Worm (Caenorhabditis elegans) whole organism, mixed stage, embryonic: Measurements from ENCODE around the gene C41H7.2.

ENCODE experiments used
- M03D4.4 ChIP-seq: sonication (generic microtip); optimal IDR thresholded peaks from 2 replicates; lab custom pipeline; 2017; ENCODE audit warnings: mild to moderate bottlenecking, missing genetic modification characterization, missing compliant biosample characterization
- bed-3 ChIP-seq: fragments of 200-800 bp; sonication (Bioruptor generic); optimal IDR thresholded peaks from 3 replicates; lab custom pipeline; 2018; ENCODE audit warnings: mild to moderate bottlenecking, missing genetic modification characterization, moderate library complexity, missing compliant biosample characterization
- blmp-1 ChIP-seq: fragments of 150-350 bp; optimal IDR thresholded peaks from 2 replicates; lab custom pipeline; 2014; ENCODE audit warnings: missing biosample characterization, missing genetic modification characterization
- ceh-39 ChIP-seq: fragments of 150-350 bp; optimal IDR thresholded peaks from 2 replicates; lab custom pipeline; 2014; ENCODE audit warnings: missing biosample characterization, missing genetic modification characterization
- ceh-43 ChIP-seq: fragments of 200-800 bp; sonication (Bioruptor generic); optimal IDR thresholded peaks from 2 replicates; lab custom pipeline; 2018; ENCODE audit warnings: mild to moderate bottlenecking, missing genetic modification characterization, moderate library complexity, missing compliant biosample characterization
- ceh-83 ChIP-seq: fragments of 200-800 bp; sonication (Bioruptor generic); optimal IDR thresholded peaks from 2 replicates; lab custom pipeline; 2018; ENCODE audit warnings: mild to moderate bottlenecking, missing genetic modification characterization, missing compliant biosample characterization
- ces-1 ChIP-seq: fragments of 150-350 bp; optimal IDR thresholded peaks from 2 replicates; lab custom pipeline; 2014; ENCODE audit warnings: missing biosample characterization, missing genetic modification reagents, missing genetic modification characterization
- cnd-1 ChIP-seq: fragments of 200-800 bp; sonication (Bioruptor generic); optimal IDR thresholded peaks from 2 replicates; lab custom pipeline; 2018; ENCODE audit warnings: mild to moderate bottlenecking, missing genetic modification characterization, missing compliant biosample characterization
- drap-1 ChIP-seq: fragments of 200-800 bp; sonication (Bioruptor generic); optimal IDR thresholded peaks from 3 replicates; lab custom pipeline; 2018; ENCODE audit warnings: mild to moderate bottlenecking, missing genetic modification characterization, missing compliant biosample characterization
- elt-1 ChIP-seq: sonication (generic microtip); optimal IDR thresholded peaks from 2 replicates; lab custom pipeline; 2017; ENCODE audit warnings: missing genetic modification characterization, mild to moderate bottlenecking, missing compliant biosample characterization, antibody characterized with exemption, moderate library complexity, borderline replicate concordance; ENCODE audit not compliant: insufficient read depth
- elt-3 ChIP-seq: fragments of 150-350 bp; optimal IDR thresholded peaks from 2 replicates; lab custom pipeline; 2014; ENCODE audit warnings: missing biosample characterization, missing genetic modification characterization
- flh-1 ChIP-seq: fragments of 200-800 bp; sonication (Bioruptor generic); optimal IDR thresholded peaks from 2 replicates; lab custom pipeline; 2018; ENCODE audit warnings: mild to moderate bottlenecking, missing genetic modification characterization, moderate library complexity, missing compliant biosample characterization
- ham-2 ChIP-seq: fragments of 200-800 bp; sonication (Bioruptor generic); optimal IDR thresholded peaks from 2 replicates; lab custom pipeline; 2018; ENCODE audit warnings: mild to moderate bottlenecking, missing genetic modification characterization, missing compliant biosample characterization
- hlh-1 ChIP-seq: fragments of 150-350 bp; optimal IDR thresholded peaks from 2 replicates; lab custom pipeline; 2014; ENCODE audit warnings: missing biosample characterization, missing genetic modification reagents, missing genetic modification characterization
- lin-13 ChIP-seq: fragments of 150-350 bp; optimal IDR thresholded peaks from 2 replicates; lab custom pipeline; 2014; ENCODE audit warnings: missing biosample characterization, missing genetic modification characterization
- lin-32 ChIP-seq: fragments of 200-800 bp; sonication (Bioruptor generic); optimal IDR thresholded peaks from 2 replicates; lab custom pipeline; 2018; ENCODE audit warnings: mild to moderate bottlenecking, missing genetic modification characterization, missing compliant biosample characterization
- lsy-2 ChIP-seq: fragments of 150-350 bp; optimal IDR thresholded peaks from 2 replicates; lab custom pipeline; 2014; ENCODE audit warnings: missing biosample characterization, missing genetic modification characterization
- mab-5 ChIP-seq: fragments of 150-350 bp; optimal IDR thresholded peaks from 2 replicates; lab custom pipeline; 2014; ENCODE audit warnings: missing biosample characterization, missing genetic modification characterization
- mep-1 ChIP-seq: fragments of 150-350 bp; optimal IDR thresholded peaks from 2 replicates; lab custom pipeline; 2017; ENCODE audit warnings: missing biosample characterization, missing genetic modification reagents, missing genetic modification characterization, inconsistent platforms
- mls-2 ChIP-seq: sonication (generic microtip); optimal IDR thresholded peaks from 2 replicates; lab custom pipeline; 2016; ENCODE audit warnings: mild to moderate bottlenecking, missing genetic modification characterization, moderate library complexity, missing compliant biosample characterization
- nhr-12 ChIP-seq: fragments of 150-350 bp; optimal IDR thresholded peaks from 2 replicates; lab custom pipeline; 2014; ENCODE audit warnings: missing biosample characterization, missing genetic modification characterization
- nhr-2 ChIP-seq: fragments of 150-350 bp; optimal IDR thresholded peaks from 2 replicates; lab custom pipeline; 2014; ENCODE audit warnings: missing biosample characterization, missing genetic modification characterization
- nhr-237 ChIP-seq: fragments of 150-350 bp; optimal IDR thresholded peaks from 2 replicates; lab custom pipeline; 2014; ENCODE audit warnings: missing biosample characterization, missing genetic modification characterization
- nhr-28 ChIP-seq: fragments of 150-350 bp; optimal IDR thresholded peaks from 2 replicates; lab custom pipeline; 2014; ENCODE audit warnings: missing biosample characterization, missing genetic modification characterization
- nhr-76 ChIP-seq: sonication (generic microtip); optimal IDR thresholded peaks from 2 replicates; lab custom pipeline; 2017; ENCODE audit warnings: missing biosample characterization, missing genetic modification characterization
- pha-4 ChIP-seq: fragments of 150-350 bp; optimal IDR thresholded peaks from 2 replicates; lab custom pipeline; 2018; ENCODE audit warnings: missing biosample characterization, missing genetic modification reagents, missing genetic modification characterization
- sem-2 ChIP-seq: fragments of 200-800 bp; sonication (Bioruptor generic); optimal IDR thresholded peaks from 2 replicates; lab custom pipeline; 2018; ENCODE audit warnings: mild to moderate bottlenecking, missing genetic modification characterization, missing compliant biosample characterization
- snpc-4 ChIP-seq: fragments of 150-350 bp; optimal IDR thresholded peaks from 2 replicates; lab custom pipeline; 2014; ENCODE audit warnings: missing biosample characterization, missing genetic modification characterization
- sptf-1 ChIP-seq: sonication (generic microtip); optimal IDR thresholded peaks from 2 replicates; lab custom pipeline; 2017; ENCODE audit warnings: mild to moderate bottlenecking, missing genetic modification characterization, moderate library complexity, missing compliant biosample characterization
- tbx-8 ChIP-seq: fragments of 200-800 bp; sonication (Bioruptor generic); optimal IDR thresholded peaks from 2 replicates; lab custom pipeline; 2018; ENCODE audit warnings: mild to moderate bottlenecking, missing genetic modification characterization, moderate library complexity, missing compliant biosample characterization
- unc-120 ChIP-seq: sonication (generic microtip); optimal IDR thresholded peaks from 2 replicates; lab custom pipeline; 2017; ENCODE audit warnings: missing genetic modification characterization, missing compliant biosample characterization; ENCODE audit not compliant: poor library complexity, severe bottlenecking
- unc-39 ChIP-seq: fragments of 150-350 bp; optimal IDR thresholded peaks from 2 replicates; lab custom pipeline; 2014; ENCODE audit warnings: missing biosample characterization, missing genetic modification characterization
- unc-62 ChIP-seq: fragments of 150-350 bp; optimal IDR thresholded peaks from 2 replicates; lab custom pipeline; 2014; ENCODE audit warnings: missing biosample characterization, missing genetic modification reagents, missing genetic modification characterization
- zip-8 ChIP-seq: fragments of 150-350 bp; optimal IDR thresholded peaks from 2 replicates; lab custom pipeline; 2014; ENCODE audit warnings: missing biosample characterization, missing genetic modification characterization
- ztf-11 ChIP-seq: fragments of 150-350 bp; optimal IDR thresholded peaks from 2 replicates; lab custom pipeline; 2014; ENCODE audit warnings: missing biosample characterization, missing genetic modification characterization

Gene C41H7.2

DNA sequence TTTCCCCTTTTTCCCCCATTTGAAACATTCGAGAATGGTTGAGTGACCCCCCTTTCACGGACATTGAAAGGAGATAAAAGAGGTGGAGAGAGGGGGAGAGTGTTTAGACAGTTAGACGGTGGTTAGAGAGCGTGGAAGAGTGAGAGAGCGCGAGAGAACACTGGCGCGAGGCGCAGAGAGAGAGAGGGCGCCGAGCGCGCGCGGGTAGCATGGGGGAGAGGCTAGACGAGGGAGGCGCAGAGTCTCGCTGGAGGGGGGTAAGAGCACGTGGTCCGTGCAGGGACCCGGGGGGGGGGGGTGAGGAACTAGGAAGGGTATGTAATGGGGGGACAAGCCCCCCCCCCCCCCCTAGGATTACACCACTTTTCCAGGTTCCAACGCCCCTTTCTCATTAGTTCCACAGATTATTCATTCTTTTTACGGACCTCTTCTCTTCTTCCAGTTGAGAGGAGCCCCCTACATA is 40.6 kb upstream of the C41H7.2 start:
- TF ChIP-seq unc-120 (peak; percentile 50), M03D4.4 (tag; lab: Kevin White, UChicago) (peak; percentile 56), ceh-39 (tag; lab: Kevin White, UChicago) (no peak), unc-39 (tag; lab: Kevin White, UChicago) (no peak), nhr-2 (no peak), blmp-1 (tag; lab: Kevin White, UChicago) (peak; percentile 48), mls-2 (peak; percentile 62), ces-1 (GFP tag; lab: Kevin White, UChicago) (peak; percentile 83), lin-32 (GFP tag; lab: Kevin White, UChicago) (no peak), pha-4 (peak; percentile 82), snpc-4 (tag; lab: Kevin White, UChicago) (no peak), ham-2 (GFP tag; lab: Kevin White, UChicago) (peak; percentile 68), bed-3 (GFP tag; lab: Kevin White, UChicago) (peak; percentile 49), nhr-12 (tag; lab: Kevin White, UChicago) (no peak), nhr-28 (tag; lab: Kevin White, UChicago) (no peak), ceh-43 (GFP tag; lab: Kevin White, UChicago) (no peak), zip-8 (no peak), unc-62 (GFP tag; lab: Kevin White, UChicago) (peak; percentile 51), elt-3 (peak; percentile 74), ztf-11 (peak; percentile 54), ceh-83 (no peak), nhr-76 (tag; lab: Kevin White, UChicago) (no peak), tbx-8 (no peak), lsy-2 (peak; percentile 43), sem-2 (GFP tag; lab: Kevin White, UChicago) (no peak), elt-1 (tag; lab: Kevin White, UChicago) (no peak), hlh-1 (tag; lab: Kevin White, UChicago) (peak; percentile 26), lin-13 (no peak), mep-1 (tag; lab: Kevin White, UChicago) (peak; percentile 60), cnd-1 (no peak), flh-1 (peak; percentile 15), sptf-1 (peak; percentile 69), nhr-237 (tag; lab: Kevin White, UChicago) (peak; percentile 82), drap-1 (GFP tag; lab: Kevin White, UChicago) (no peak), mab-5 (tag; lab: Kevin White, UChicago) (no peak)

DNA sequence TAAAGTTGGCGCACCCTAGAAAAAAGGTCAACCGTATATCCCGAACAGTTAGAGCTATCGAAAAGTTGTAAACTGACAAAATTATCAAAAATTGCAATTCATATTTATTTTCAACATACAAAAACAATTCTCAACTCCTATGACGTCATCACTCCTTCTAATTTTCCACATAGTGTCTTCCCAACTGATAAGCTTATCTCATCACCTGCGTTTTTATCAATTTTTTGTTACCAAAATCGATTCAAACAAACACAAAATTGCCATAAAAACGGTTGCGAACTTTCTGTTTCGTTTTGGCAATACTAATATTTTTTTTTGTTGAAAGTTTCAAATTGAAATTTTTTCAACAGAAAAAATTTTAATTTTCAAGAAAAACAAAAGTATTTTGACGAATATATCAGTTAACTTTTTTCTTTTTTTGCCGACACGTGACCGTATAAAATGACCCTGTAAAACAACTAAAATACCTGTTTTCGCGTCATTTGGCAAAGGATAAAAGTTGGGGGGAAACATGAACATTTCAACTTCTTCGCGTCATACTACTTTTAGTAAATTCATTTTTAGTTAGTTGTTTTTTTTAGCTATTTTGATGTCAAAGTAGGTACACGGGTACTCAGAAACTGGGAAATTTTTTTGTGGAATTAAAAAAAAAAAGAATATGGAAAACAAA is 38.9 kb upstream of the C41H7.2 start:
- TF ChIP-seq nhr-76 (tag; lab: Kevin White, UChicago): no peak
- TF ChIP-seq unc-120: no peak
- peak; percentile 87 for TF ChIP-seq zip-8

- TF ChIP-seq elt-3: no peak
- TF ChIP-seq sptf-1: peak; percentile 8
- no peak for TF ChIP-seq unc-39 (tag; lab: Kevin White, UChicago)
- TF ChIP-seq hlh-1 (tag; lab: Kevin White, UChicago): no peak
- TF ChIP-seq, all 35 proteins: peak for 1
These were observed 38.0 kb upstream of the C41H7.2 start, which contains the start of gene nhr-88 for ce11 chrII:2976597-2976996. Gene nhr-88 (plus strand): TSS chrII:2976639.

- TF ChIP-seq flh-1 (no peak), lin-32 (GFP tag; lab: Kevin White, UChicago) (no peak), ceh-39 (tag; lab: Kevin White, UChicago) (no peak), lin-13 (no peak), lsy-2 (no peak), sem-2 (GFP tag; lab: Kevin White, UChicago) (no peak), sptf-1 (no peak), blmp-1 (tag; lab: Kevin White, UChicago) (no peak), cnd-1 (no peak), zip-8 (no peak)
These were observed 37.0 kb upstream of the C41H7.2 start for ce11 chrII:2977652-2978051.
